Worm (Caenorhabditis elegans): ENCODE measurements around the gene fbxa-153.

The fbxa-153 gene

DNA sequence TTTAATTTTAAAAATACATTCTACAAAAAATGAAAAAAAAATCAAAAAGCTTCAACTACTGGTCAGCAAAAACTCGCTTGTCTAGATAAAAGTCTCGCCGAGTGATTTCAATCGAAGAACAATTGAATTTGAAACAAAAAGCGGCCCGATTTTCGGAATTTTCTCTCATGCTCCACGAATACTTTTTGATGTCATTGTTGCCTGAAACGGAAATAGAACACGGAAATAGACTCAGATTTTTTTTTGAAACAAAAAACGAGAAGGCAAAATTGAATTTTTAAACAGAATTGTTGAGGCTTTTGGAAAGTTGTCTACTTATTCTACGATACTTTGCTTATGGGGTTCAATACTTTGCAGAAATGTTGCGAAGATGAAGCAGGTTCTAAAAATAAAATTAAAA is 46.7 kb downstream of the fbxa-153 start:
- no peak for TF ChIP-seq sem-2 (GFP tag; optimal IDR thresholded peaks at IDR 0.05)
- TF ChIP-seq lin-13 (tag; optimal IDR thresholded peaks at IDR 0.05): no peak

DNA sequence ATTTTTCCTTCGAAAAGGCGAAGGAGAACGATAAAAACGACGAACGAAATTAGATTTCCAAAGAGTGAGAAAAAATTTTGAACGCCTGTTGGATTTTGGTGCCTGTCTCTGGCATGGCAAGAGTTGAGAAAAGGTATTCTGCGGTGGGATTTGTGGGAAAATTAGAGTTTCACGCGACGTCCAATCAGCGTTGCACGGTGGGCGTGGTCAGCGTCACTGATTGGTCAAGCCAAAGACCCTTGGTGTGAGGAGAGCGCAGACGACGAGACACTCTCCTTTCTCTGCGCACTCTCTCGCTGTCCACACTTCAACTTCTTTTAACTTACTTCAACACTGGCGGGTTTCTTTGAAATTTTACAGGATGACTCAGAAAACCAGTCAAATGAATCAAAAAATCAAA is 47.6 kb downstream of the fbxa-153 start:
- no peak for TF ChIP-seq unc-39 (tag; optimal IDR thresholded peaks at IDR 0.05)
- TF ChIP-seq snpc-4 (tag; optimal IDR thresholded peaks at IDR 0.05): no peak
- no peak for TF ChIP-seq nhr-28 (tag; optimal IDR thresholded peaks at IDR 0.05)

DNA sequence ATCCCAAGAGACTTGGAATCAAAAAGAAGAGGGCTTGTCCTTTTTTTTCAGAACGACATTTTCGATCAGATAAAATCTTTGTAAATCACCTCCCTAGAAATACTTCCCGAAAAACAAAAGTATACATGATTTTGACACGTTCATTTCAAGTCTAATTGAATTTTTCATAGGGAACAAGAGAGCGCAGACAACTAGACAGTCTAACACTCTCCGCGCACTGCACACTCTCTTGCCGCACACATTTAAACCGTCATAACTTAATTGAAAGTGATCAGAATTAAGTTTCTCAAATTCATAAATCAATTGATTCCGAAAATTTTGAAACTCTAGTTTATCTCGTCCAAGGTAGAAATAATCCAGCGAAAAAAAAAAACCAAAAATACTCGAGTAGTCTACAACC is 50.5 kb downstream of the fbxa-153 start:
- TF ChIP-seq blmp-1 (tag; optimal IDR thresholded peaks at IDR 0.05): no peak
- no peak for TF ChIP-seq cnd-1 (tag; optimal IDR thresholded peaks at IDR 0.05)
- no peak for TF ChIP-seq ces-1 (GFP tag; optimal IDR thresholded peaks at IDR 0.05)
- TF ChIP-seq M03D4.4 (tag; optimal IDR thresholded peaks at IDR 0.05): no peak
- TF ChIP-seq ztf-11 (tag; optimal IDR thresholded peaks at IDR 0.05): no peak
- TF ChIP-seq mls-2 (tag; optimal IDR thresholded peaks at IDR 0.05): no peak
- TF ChIP-seq ham-2 (GFP tag; optimal IDR thresholded peaks at IDR 0.05): no peak
- TF ChIP-seq pha-4 (tag; optimal IDR thresholded peaks at IDR 0.05): no peak
- no peak for TF ChIP-seq nhr-2 (tag; optimal IDR thresholded peaks at IDR 0.05)
- TF ChIP-seq unc-62 (GFP tag; optimal IDR thresholded peaks at IDR 0.05): no peak
- no peak for TF ChIP-seq zip-8 (tag; optimal IDR thresholded peaks at IDR 0.05)
- TF ChIP-seq lin-32 (GFP tag; optimal IDR thresholded peaks at IDR 0.05): no peak
- TF ChIP-seq sptf-1 (tag; optimal IDR thresholded peaks at IDR 0.05): no peak
- TF ChIP-seq ceh-39 (tag; optimal IDR thresholded peaks at IDR 0.05): no peak

DNA sequence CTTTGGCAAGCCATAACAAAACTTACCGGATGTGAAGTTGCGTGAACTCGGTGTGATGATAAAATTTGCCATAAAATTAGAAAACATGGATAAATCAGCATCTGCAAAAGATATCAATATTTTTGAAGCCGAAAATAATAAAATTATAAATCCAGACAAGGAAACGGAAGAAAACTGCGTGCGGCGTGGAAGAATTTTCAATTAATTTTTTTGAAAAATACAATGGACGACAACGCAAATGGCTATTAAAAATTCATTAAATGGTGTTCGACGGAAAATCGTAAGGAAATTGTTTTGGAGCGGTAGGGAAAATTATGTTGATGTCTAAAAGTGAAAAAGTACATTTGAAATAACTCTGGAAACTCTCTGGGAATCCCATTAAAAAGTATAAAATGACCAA is 51.1 kb downstream of the fbxa-153 start, which contains the start of gene acr-18:
TSS of gene acr-18 (minus strand) at position 101 of the 400 bp plus-strand sequence.
- no peak for TF ChIP-seq nhr-237 (tag; optimal IDR thresholded peaks at IDR 0.05)
- TF ChIP-seq flh-1 (GFP tag; optimal IDR thresholded peaks at IDR 0.05): no peak
- no peak for TF ChIP-seq ceh-39 (tag; optimal IDR thresholded peaks at IDR 0.05)
- no peak for TF ChIP-seq unc-62 (GFP tag; optimal IDR thresholded peaks at IDR 0.05)
- no peak for TF ChIP-seq nhr-12 (tag; optimal IDR thresholded peaks at IDR 0.05)
- no peak for TF ChIP-seq M03D4.4 (tag; optimal IDR thresholded peaks at IDR 0.05)
- no peak for TF ChIP-seq blmp-1 (tag; optimal IDR thresholded peaks at IDR 0.05)
- TF ChIP-seq drap-1 (GFP tag; optimal IDR thresholded peaks at IDR 0.05): no peak
- no peak for TF ChIP-seq ztf-11 (tag; optimal IDR thresholded peaks at IDR 0.05)
- no peak for TF ChIP-seq mep-1 (tag; optimal IDR thresholded peaks at IDR 0.05)
- no peak for TF ChIP-seq lin-32 (GFP tag; optimal IDR thresholded peaks at IDR 0.05)
- no peak for TF ChIP-seq tbx-8 (GFP tag; optimal IDR thresholded peaks at IDR 0.05)
- no peak for TF ChIP-seq pha-4 (tag; optimal IDR thresholded peaks at IDR 0.05)

Measured in whole organism, mixed stage, embryonic.